Worm (Caenorhabditis elegans) whole organism, L2 larva: ENCODE measurements around the gene nhr-92.

Source experiments
- C34F6.9 ChIP-seq: fragments of 150-350 bp; optimal IDR thresholded peaks from 2 replicates; lab custom pipeline; 2014; ENCODE audit warnings: missing biosample characterization, missing genetic modification characterization
- F13H6.1 ChIP-seq: sonication (generic microtip); optimal IDR thresholded peaks from 2 replicates; lab custom pipeline; 2016; ENCODE audit warnings: missing genetic modification characterization, missing compliant biosample characterization
- Y55F3AM.14 ChIP-seq: fragments of 200-800 bp; sonication (Bioruptor generic); optimal IDR thresholded peaks from 2 replicates; lab custom pipeline; 2018; ENCODE audit warnings: mild to moderate bottlenecking, missing genetic modification characterization, missing compliant biosample characterization
- ZK546.5 ChIP-seq: sonication (generic microtip); optimal IDR thresholded peaks from 2 replicates; lab custom pipeline; 2017; ENCODE audit warnings: missing biosample characterization, missing genetic modification characterization
- alr-1 ChIP-seq: fragments of 150-350 bp; optimal IDR thresholded peaks from 2 replicates; lab custom pipeline; 2014; ENCODE audit warnings: missing biosample characterization, missing genetic modification characterization
- aly-2 ChIP-seq: fragments of 150-350 bp; optimal IDR thresholded peaks from 2 replicates; lab custom pipeline; 2014; ENCODE audit warnings: missing biosample characterization, missing genetic modification characterization
- ama-1 ChIP-seq: fragments of 150-350 bp; optimal IDR thresholded peaks from 2 replicates; lab custom pipeline; 2018; ENCODE audit warnings: inconsistent platforms
- ceh-16 ChIP-seq: fragments of 150-350 bp; optimal IDR thresholded peaks from 2 replicates; lab custom pipeline; 2014; ENCODE audit warnings: missing biosample characterization, missing genetic modification characterization
- crh-2 ChIP-seq: sonication (generic microtip); optimal IDR thresholded peaks from 2 replicates; lab custom pipeline; 2017; ENCODE audit warnings: missing biosample characterization, missing genetic modification characterization
- dmd-4 ChIP-seq: sonication (generic microtip); optimal IDR thresholded peaks from 2 replicates; lab custom pipeline; 2017; ENCODE audit warnings: missing biosample characterization, missing genetic modification characterization
- egl-27 ChIP-seq: sonication (generic microtip); optimal IDR thresholded peaks from 3 replicates; lab custom pipeline; 2017; ENCODE audit warnings: missing biosample characterization, missing genetic modification reagents, missing genetic modification characterization
- fos-1 ChIP-seq: fragments of 150-350 bp; optimal IDR thresholded peaks from 2 replicates; lab custom pipeline; 2014; ENCODE audit warnings: missing biosample characterization, missing genetic modification characterization
- gmeb-1 ChIP-seq: fragments of 150-350 bp; optimal IDR thresholded peaks from 2 replicates; lab custom pipeline; 2014; ENCODE audit warnings: missing biosample characterization, missing genetic modification characterization
- mab-5 ChIP-seq: fragments of 150-350 bp; optimal IDR thresholded peaks from 2 replicates; lab custom pipeline; 2014; ENCODE audit warnings: missing biosample characterization, missing genetic modification characterization
- mdl-1 ChIP-seq, 2 experiments: fragments of 150-350 bp in 1 of 2; sonication (generic microtip) in 1 of 2; optimal IDR thresholded peaks; 2 replicates each; lab custom pipeline; 2017; ENCODE audit warnings: missing biosample characterization in 2 of 2, missing genetic modification characterization in 2 of 2
- nhr-11 ChIP-seq: fragments of 150-350 bp; optimal IDR thresholded peaks from 2 replicates; lab custom pipeline; 2014; ENCODE audit warnings: missing biosample characterization, missing genetic modification characterization
- nhr-12 ChIP-seq: fragments of 150-350 bp; optimal IDR thresholded peaks from 2 replicates; lab custom pipeline; 2014; ENCODE audit warnings: missing biosample characterization, missing genetic modification characterization
- nhr-129 ChIP-seq: fragments of 150-350 bp; optimal IDR thresholded peaks from 2 replicates; lab custom pipeline; 2014; ENCODE audit warnings: missing biosample characterization, missing genetic modification characterization
- nhr-23 ChIP-seq: fragments of 150-350 bp; optimal IDR thresholded peaks from 2 replicates; lab custom pipeline; 2014; ENCODE audit warnings: missing biosample characterization, missing genetic modification reagents, missing genetic modification characterization
- nhr-25 ChIP-seq: fragments of 150-350 bp; sonication (generic microtip); optimal IDR thresholded peaks from 3 replicates; lab custom pipeline; 2014; ENCODE audit warnings: missing biosample characterization, missing genetic modification characterization
- sma-3 ChIP-seq: sonication (generic microtip); optimal IDR thresholded peaks from 2 replicates; lab custom pipeline; 2016; ENCODE audit warnings: missing genetic modification reagents, missing genetic modification characterization, missing compliant biosample characterization
- snpc-4 ChIP-seq: fragments of 150-350 bp; optimal IDR thresholded peaks from 2 replicates; lab custom pipeline; 2014; ENCODE audit warnings: missing biosample characterization, missing genetic modification characterization
- unc-39 ChIP-seq: fragments of 150-350 bp; optimal IDR thresholded peaks from 2 replicates; lab custom pipeline; 2014; ENCODE audit warnings: missing biosample characterization, missing genetic modification characterization
- unc-55 ChIP-seq: fragments of 150-350 bp; sonication (generic microtip); optimal IDR thresholded peaks from 3 replicates; lab custom pipeline; 2014; ENCODE audit warnings: missing biosample characterization, missing genetic modification reagents, missing genetic modification characterization
- ztf-1 ChIP-seq: fragments of 200-800 bp; sonication (Bioruptor generic); conservative IDR thresholded peaks from 2 replicates; pipeline ENCODE4 v1.3.6; 2022; ENCODE audit warnings: missing genetic modification characterization, missing compliant biosample characterization
- ztf-4 ChIP-seq: fragments of 150-350 bp; optimal IDR thresholded peaks from 2 replicates; lab custom pipeline; 2014; ENCODE audit warnings: missing biosample characterization, missing genetic modification characterization

Gene nhr-92

ce11 chrIV:1659978-1660377, 40.1 kb downstream of the nhr-92 start, which contains the start of gene Y41D4B.4:
Gene Y41D4B.4 (plus strand): TSS chrIV:1660110.
- TF ChIP-seq ama-1 = no peak
- TF ChIP-seq F13H6.1 = no peak
- TF ChIP-seq nhr-12 (tag; lab: Kevin White, UChicago) = no peak
- TF ChIP-seq egl-27 = no peak
- no peak for TF ChIP-seq gmeb-1 (tag; lab: Kevin White, UChicago)
- TF ChIP-seq mab-5 (tag; lab: Kevin White, UChicago) = no peak
- TF ChIP-seq alr-1 (tag; lab: Kevin White, UChicago) = no peak
- no peak for TF ChIP-seq nhr-129

DNA sequence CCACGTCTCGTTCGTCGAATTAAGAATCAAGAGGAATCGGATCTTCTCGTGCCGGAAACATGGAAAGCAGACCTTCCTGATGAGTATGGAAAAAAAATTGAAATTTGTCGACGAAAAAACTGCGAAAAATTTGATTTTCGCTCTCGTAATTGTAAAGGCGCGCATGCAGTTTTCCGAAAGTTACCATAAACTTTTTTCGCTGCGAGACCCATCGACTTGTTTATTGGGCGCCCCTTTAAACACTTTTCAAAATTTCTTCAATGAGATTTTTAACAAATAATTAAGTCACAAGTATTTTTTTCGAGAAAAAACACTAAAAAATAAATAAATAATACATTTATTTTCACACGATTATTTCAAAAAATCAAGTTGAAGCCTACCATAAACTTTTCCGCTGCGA, 40.8 kb downstream of the nhr-92 start:
- no peak for TF ChIP-seq nhr-11 (tag; lab: Kevin White, UChicago)
- TF ChIP-seq, all 48 proteins: peak for 0

DNA sequence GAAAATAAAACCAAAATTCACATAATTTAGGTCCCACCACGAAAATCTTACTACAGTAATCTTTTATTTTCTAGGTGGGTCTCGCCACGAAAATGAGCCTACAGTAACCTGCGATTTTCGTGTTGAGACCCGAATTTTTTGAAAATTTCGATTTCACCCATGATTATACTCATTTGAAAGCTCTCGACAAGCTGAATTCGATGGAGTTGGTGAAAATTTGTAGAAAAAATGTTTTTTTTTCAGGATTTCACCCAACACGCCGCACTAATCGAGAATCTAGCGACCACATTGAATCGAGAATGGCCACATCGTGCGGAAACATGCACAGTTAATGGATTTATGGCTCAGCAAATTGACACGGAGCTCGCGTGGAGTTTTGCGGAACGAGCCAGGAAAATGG, 43.0 kb downstream of the nhr-92 start:
- no peak for TF ChIP-seq sma-3
- TF ChIP-seq crh-2 (tag; lab: Kevin White, UChicago) = no peak
- TF ChIP-seq mdl-1 (tag; optimal IDR thresholded peaks at IDR 0.05; lab: Kevin White, UChicago) = no peak
- no peak for TF ChIP-seq nhr-23 (tag; lab: Kevin White, UChicago)
- TF ChIP-seq aly-2 (tag; lab: Kevin White, UChicago) = no peak
- no peak for TF ChIP-seq unc-55 (GFP tag; lab: Kevin White, UChicago)
- no peak for TF ChIP-seq ZK546.5
- no peak for TF ChIP-seq ztf-1
- TF ChIP-seq dmd-4 (tag; lab: Kevin White, UChicago) = no peak
- TF ChIP-seq ztf-4 (tag; lab: Kevin White, UChicago) = no peak
- TF ChIP-seq ceh-16 = no peak
- no peak for TF ChIP-seq fos-1 (tag; lab: Kevin White, UChicago)
- TF ChIP-seq gmeb-1 (tag; lab: Kevin White, UChicago) = no peak
- no peak for TF ChIP-seq Y55F3AM.14 (GFP tag; lab: Kevin White, UChicago)
- no peak for TF ChIP-seq snpc-4
- no peak for TF ChIP-seq unc-39
- TF ChIP-seq, all 48 proteins: peak for 0

DNA sequence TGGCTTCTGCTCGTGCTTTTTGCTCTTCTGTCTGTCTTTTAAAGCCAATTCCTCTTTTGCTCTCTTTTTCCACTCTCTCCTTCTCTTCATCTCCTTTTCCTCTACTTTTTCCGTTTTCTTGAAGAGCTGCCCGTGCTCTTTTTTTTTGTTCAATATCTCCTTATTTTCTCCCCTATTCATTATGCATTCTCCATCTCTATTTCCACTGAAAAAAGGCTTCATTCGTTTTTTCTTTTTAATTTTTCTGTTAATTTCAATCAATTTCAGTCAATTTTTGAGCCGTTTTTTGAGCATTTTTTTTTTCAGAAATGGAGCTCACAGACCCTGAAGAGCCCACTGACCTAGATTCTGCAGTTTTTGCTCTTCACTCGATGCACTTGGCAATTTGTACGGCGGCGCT, 52.5 kb downstream of the nhr-92 start, which contains the start of gene Y41D4B.1:
Gene Y41D4B.1, plus strand, starts transcription at position 301 of the 400 bp plus-strand sequence.
- no peak for TF ChIP-seq nhr-25 (tag; lab: Kevin White, UChicago)
- TF ChIP-seq C34F6.9 (tag; lab: Kevin White, UChicago) = peak; percentile 3
